Fruit fly (Drosophila melanogaster) Kc167 (cell line): ENCODE results near the gene Spn28Db.

Experiments
- Myc ChIP-seq: fragments of >200 bp; optimal IDR thresholded peaks from 2 replicates; lab custom pipeline; 2017; ENCODE audit warnings: missing external identifiers
- psq ChIP-seq: fragments of >200 bp; optimal IDR thresholded peaks from 2 replicates; lab custom pipeline; 2017; ENCODE audit warnings: missing external identifiers
- ttk ChIP-seq: sonication (Bioruptor generic); optimal IDR thresholded peaks from 2 replicates; lab custom pipeline; 2017; ENCODE audit warnings: missing external identifiers

DNA sequence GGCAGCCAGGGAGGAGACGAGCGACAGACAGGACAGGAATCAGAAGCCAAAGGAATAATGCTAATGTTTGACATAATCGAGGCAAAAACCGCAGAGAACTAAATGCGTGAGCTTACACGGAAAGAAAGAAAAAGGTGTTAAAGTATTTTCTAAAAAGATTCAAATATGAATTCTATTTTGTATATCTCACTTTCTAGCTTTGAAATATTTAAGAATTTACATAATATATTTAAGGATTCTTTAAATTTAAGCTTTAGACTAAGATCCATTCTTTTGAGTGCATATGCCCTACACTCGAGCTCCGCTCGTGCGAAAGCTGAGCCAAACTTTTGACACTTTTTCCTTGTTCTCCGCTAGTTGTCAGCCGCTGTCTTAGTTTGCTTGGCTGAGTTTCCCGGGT is 40.7 kb upstream of the Spn28Db start:
- TF ChIP-seq psq (lab: Kevin White, UChicago) (no peak), ttk (lab: Kevin White, UChicago) (no peak), Myc (lab: Kevin White, UChicago) (no peak)
